Fruit fly (Drosophila melanogaster): ENCODE measurements around the gene Cad87A.

The Cad87A gene

dm6 chr3R:11850917-11851897 lies 97.7 kb downstream of the Cad87A start (continued):
- TF ChIP-seq CG31441 (GFP tag; IDR thresholded peaks at IDR 0.05): peak; percentile 92
- TF ChIP-seq CG12942 (GFP tag; optimal IDR thresholded peaks at IDR 0.05): peak; percentile 57
- no peak for TF ChIP-seq CG7271 (tag; optimal IDR thresholded peaks at IDR 0.05)
- no peak for TF ChIP-seq Doc3 (GFP tag; IDR thresholded peaks at IDR 0.05; ENCODE audit: partially characterized antibody)
- peak; percentile 76 for TF ChIP-seq sd (tag; optimal IDR thresholded peaks at IDR 0.05)
- no peak for TF ChIP-seq sc (optimal IDR thresholded peaks at IDR 0.05)
- TF ChIP-seq sc (GFP tag; optimal IDR thresholded peaks at IDR 0.05): peak; percentile 90
- TF ChIP-seq caup (GFP tag; optimal IDR thresholded peaks at IDR 0.05; ENCODE audit: severe bottlenecking): no peak
- TF ChIP-seq CG11093 (GFP tag; IDR thresholded peaks at IDR 0.05): peak; percentile 59; the same call in 2 of the 3 replicates
- TF ChIP-seq Deaf1 (tag; optimal IDR thresholded peaks at IDR 0.05): peak; percentile 52
- peak; percentile 44 for TF ChIP-seq Side (GFP tag; optimal IDR thresholded peaks at IDR 0.05)
- TF ChIP-seq ATbp (GFP tag; optimal IDR thresholded peaks at IDR 0.05): peak; percentile 94
- peak; percentile 84 for TF ChIP-seq CG12219 (GFP tag; optimal IDR thresholded peaks at IDR 0.05)
- 0 out of 2 replicates have a peak, but pooled peaks have one; percentile 29 for TF ChIP-seq Ada2b (GFP tag; IDR thresholded peaks at IDR 0.05)
- no peak for TF ChIP-seq Adf1 (GFP tag; IDR thresholded peaks at IDR 0.05)
- peak; percentile 71 for TF ChIP-seq wor (GFP tag; IDR thresholded peaks at IDR 0.05)
- peak; percentile 74 for TF ChIP-seq CG11723 (GFP tag; optimal IDR thresholded peaks at IDR 0.05)
- TF ChIP-seq Opbp (GFP tag; IDR thresholded peaks at IDR 0.05; ENCODE audit: partially characterized antibody): no peak
- peak; percentile 79 for TF ChIP-seq shn (GFP tag; optimal IDR thresholded peaks at IDR 0.05)
- TF ChIP-seq Trl (optimal IDR thresholded peaks at IDR 0.05): no peak
- TF ChIP-seq Trl (GFP tag; optimal IDR thresholded peaks at IDR 0.05): peak; percentile 75
- peak; percentile 65 to 87 for TF ChIP-seq chif (GFP tag; optimal IDR thresholded peaks at IDR 0.05)
- TF ChIP-seq CG12236 (GFP tag; optimal IDR thresholded peaks at IDR 0.05): peak; percentile 77
- peak; percentile 30; the same call in 1 of the 2 replicates for TF ChIP-seq bbx (GFP tag; IDR thresholded peaks at IDR 0.05; ENCODE audit: partially characterized antibody)
- TF ChIP-seq CG30431 (GFP tag; optimal IDR thresholded peaks at IDR 0.05): peak; percentile 79
- TF ChIP-seq klu (GFP tag; IDR thresholded peaks at IDR 0.05): no peak
- TF ChIP-seq sens-2 (GFP tag; IDR thresholded peaks at IDR 0.05): peak; percentile 51; the same call in 1 of the 2 replicates
- no peak for TF ChIP-seq CG31224 (GFP tag; IDR thresholded peaks at IDR 0.05)
- no peak for TF ChIP-seq CG3726 (GFP tag; IDR thresholded peaks at IDR 0.05)
- peak; percentile 27; the same call in 1 of the 2 replicates for TF ChIP-seq CG4404 (GFP tag; IDR thresholded peaks at IDR 0.05)
- TF ChIP-seq B-H1 (GFP tag; IDR thresholded peaks at IDR 0.05): peak; percentile 23; the same call in 1 of the 3 replicates
- no peak for TF ChIP-seq slbo (GFP tag; IDR thresholded peaks at IDR 0.05)
- TF ChIP-seq jigr1 (GFP tag; IDR thresholded peaks at IDR 0.05): peak; percentile 68; the same call in 2 of the 3 replicates
- no peak for TF ChIP-seq Hmr (GFP tag; optimal IDR thresholded peaks at IDR 0.05)
- peak; percentile 75; the same call in 2 of the 3 replicates for TF ChIP-seq CG34422 (GFP tag; IDR thresholded peaks at IDR 0.05)
- TF ChIP-seq CG17829 (tag; optimal IDR thresholded peaks at IDR 0.05): peak; percentile 91
- no peak for TF ChIP-seq dati (GFP tag; IDR thresholded peaks at IDR 0.05)
- TF ChIP-seq exex (tag; optimal IDR thresholded peaks at IDR 0.05): no peak
- no peak for TF ChIP-seq MBD-R2 (GFP tag; IDR thresholded peaks at IDR 0.05)
- 0 out of 3 replicates have a peak, but pooled peaks have one; percentile 6 for TF ChIP-seq gce (GFP tag; IDR thresholded peaks at IDR 0.05)
- TF ChIP-seq CG11247 (GFP tag; IDR thresholded peaks at IDR 0.05): no peak
- peak; percentile 28 for TF ChIP-seq pb (GFP tag; optimal IDR thresholded peaks at IDR 0.05)
- peak; percentile 86 for TF ChIP-seq D19A (tag; optimal IDR thresholded peaks at IDR 0.05)
- no peak for TF ChIP-seq CG11456 (GFP tag; IDR thresholded peaks at IDR 0.05)
- TF ChIP-seq NK7.1 (GFP tag; optimal IDR thresholded peaks at IDR 0.05): peak; percentile 42
- peak; percentile 77 for TF ChIP-seq CG1602 (GFP tag; optimal IDR thresholded peaks at IDR 0.05)
- TF ChIP-seq CG15514 (GFP tag; optimal IDR thresholded peaks at IDR 0.05): no peak
- no peak for TF ChIP-seq corto (GFP tag; optimal IDR thresholded peaks at IDR 0.05)
- TF ChIP-seq CG7745 (tag; optimal IDR thresholded peaks at IDR 0.05): no peak

Measured in whole organism, embryonic.